Fruit fly (Drosophila melanogaster) whole organism, embryonic: ENCODE results near the gene CG32645.

Experiments
- Awh ChIP-seq: fragments of 200-800 bp; sonication (Bioruptor generic); IDR thresholded peaks from 2 replicates; pipeline ENCODE4, ENCODE4 v1.3.6; 2022; ENCODE audit warnings: missing biosample characterization, missing genetic modification characterization
- CG11247 ChIP-seq: fragments of 200-800 bp; sonication (Bioruptor generic); IDR thresholded peaks from 2 replicates; pipeline ENCODE4 v1.3.6; 2022; ENCODE audit warnings: missing biosample characterization, missing genetic modification characterization
- CG13775 ChIP-seq: fragments of 200-800 bp; sonication (Bioruptor generic); optimal IDR thresholded peaks from 3 replicates; lab custom pipeline; 2017; ENCODE audit warnings: missing biosample characterization, mild to moderate bottlenecking, missing genetic modification characterization
- CG14050 ChIP-seq: fragments of 200-800 bp; sonication (Bioruptor generic); IDR thresholded peaks from 3 replicates; pipeline ENCODE4 v1.3.6; 2022; ENCODE audit warnings: missing biosample characterization, missing genetic modification characterization
- CG15011 ChIP-seq: fragments of 200-800 bp; sonication (Bioruptor generic); optimal IDR thresholded peaks from 3 replicates; lab custom pipeline; 2018; ENCODE audit warnings: missing biosample characterization, mild to moderate bottlenecking, missing genetic modification characterization
- CG15269 ChIP-seq: fragments of 200-800 bp; sonication (Bioruptor generic); optimal IDR thresholded peaks from 2 replicates; lab custom pipeline; 2018; ENCODE audit warnings: missing biosample characterization, mild to moderate bottlenecking, missing genetic modification characterization, moderate library complexity
- CG15601 ChIP-seq: fragments of 200-800 bp; sonication (Bioruptor generic); optimal IDR thresholded peaks from 3 replicates; lab custom pipeline; 2019; ENCODE audit warnings: missing biosample characterization, mild to moderate bottlenecking, missing genetic modification characterization, moderate library complexity
- CG16815 ChIP-seq: fragments of 200-800 bp; sonication (Bioruptor generic); optimal IDR thresholded peaks from 3 replicates; lab custom pipeline; 2017; ENCODE audit warnings: missing biosample characterization, mild to moderate bottlenecking, missing genetic modification characterization
- CG17186 ChIP-seq: fragments of 200-800 bp; sonication (Bioruptor generic); optimal IDR thresholded peaks from 3 replicates; lab custom pipeline; 2017; ENCODE audit warnings: missing biosample characterization, missing genetic modification reagents, missing genetic modification characterization
- CG17328 ChIP-seq: fragments of 200-800 bp; sonication (Bioruptor generic); IDR thresholded peaks from 2 replicates; pipeline ENCODE4 v1.3.6; 2022; ENCODE audit warnings: missing biosample characterization, missing genetic modification characterization
- CG17802 ChIP-seq: fragments of 200-800 bp; sonication (Bioruptor generic); optimal IDR thresholded peaks from 2 replicates; lab custom pipeline; 2018; ENCODE audit warnings: missing biosample characterization, mild to moderate bottlenecking, missing genetic modification characterization, moderate library complexity
- CG31224 ChIP-seq: fragments of 200-800 bp; sonication (Bioruptor generic); IDR thresholded peaks from 2 replicates; pipeline ENCODE4 v1.3.6; 2022; ENCODE audit warnings: missing biosample characterization, missing genetic modification characterization
- CG34224 ChIP-seq: fragments of 200-800 bp; sonication (Bioruptor generic); IDR thresholded peaks from 3 replicates; pipeline ENCODE4 v1.3.6; 2022; ENCODE audit warnings: missing biosample characterization, missing genetic modification characterization; ENCODE audit not compliant: partially characterized antibody
- CG43689 ChIP-seq: fragments of 200-800 bp; sonication (Bioruptor generic); IDR thresholded peaks from 2 replicates; pipeline ENCODE4 v1.3.6; 2022; ENCODE audit warnings: missing biosample characterization, missing genetic modification characterization
- CG5953 ChIP-seq: fragments of 200-800 bp; sonication (Bioruptor generic); IDR thresholded peaks from 2 replicates; pipeline ENCODE4 v1.3.6; 2022; ENCODE audit warnings: missing biosample characterization, missing genetic modification characterization
- CG7786 ChIP-seq: fragments of 200-800 bp; sonication (Bioruptor generic); optimal IDR thresholded peaks from 2 replicates; lab custom pipeline; 2016; ENCODE audit warnings: missing biosample characterization, missing genetic modification characterization
- D19A ChIP-seq: fragments of 200-800 bp; optimal IDR thresholded peaks from 3 replicates; lab custom pipeline; 2019; ENCODE audit warnings: missing biosample characterization, mild to moderate bottlenecking, missing genetic modification characterization, moderate library complexity
- Dbx ChIP-seq: fragments of 200-800 bp; sonication (Bioruptor generic); IDR thresholded peaks from 3 replicates; pipeline ENCODE4 v1.3.6; 2022; ENCODE audit warnings: missing biosample characterization, missing genetic modification characterization
- ERR ChIP-seq: fragments of 200-800 bp; sonication (Bioruptor generic); optimal IDR thresholded peaks from 2 replicates; lab custom pipeline; 2016; ENCODE audit warnings: missing biosample characterization, missing genetic modification characterization
- Ets97D ChIP-seq: fragments of 200-800 bp; sonication (Bioruptor generic); optimal IDR thresholded peaks from 3 replicates; lab custom pipeline; 2016; ENCODE audit warnings: missing biosample characterization, missing genetic modification characterization
- HLH54F ChIP-seq: fragments of 200-800 bp; sonication (Bioruptor generic); optimal IDR thresholded peaks from 3 replicates; lab custom pipeline; 2016; ENCODE audit warnings: missing biosample characterization, missing genetic modification characterization
- HLHmδ ChIP-seq: fragments of 200-800 bp; sonication (Bioruptor generic); optimal IDR thresholded peaks from 2 replicates; lab custom pipeline; 2018; ENCODE audit warnings: missing biosample characterization, mild to moderate bottlenecking, missing genetic modification characterization, moderate library complexity
- Hr39 ChIP-seq: fragments of >200 bp; optimal IDR thresholded peaks from 2 replicates; lab custom pipeline; 2017
- Mad ChIP-seq: fragments of 200-800 bp; sonication (Bioruptor generic); optimal IDR thresholded peaks from 2 replicates; lab custom pipeline; 2016; ENCODE audit warnings: missing biosample characterization, missing genetic modification characterization
- Max ChIP-seq: fragments of 200-800 bp; sonication (Bioruptor generic); optimal IDR thresholded peaks from 2 replicates; lab custom pipeline; 2016; ENCODE audit warnings: missing biosample characterization, mild to moderate bottlenecking, missing genetic modification characterization
- Med ChIP-seq: fragments of 200-800 bp; sonication (Bioruptor generic); peaks from one replicate; lab custom pipeline; 2016; ENCODE audit warnings: missing biosample characterization, missing genetic modification characterization, mild to moderate bottlenecking, inconsistent platforms, moderate library complexity
- Mes4 ChIP-seq: fragments of 200-800 bp; sonication (Bioruptor generic); optimal IDR thresholded peaks from 2 replicates; lab custom pipeline; 2016; ENCODE audit warnings: missing biosample characterization, missing genetic modification characterization
- PHDP ChIP-seq: fragments of 200-800 bp; sonication (Bioruptor generic); optimal IDR thresholded peaks from 3 replicates; lab custom pipeline; 2018; ENCODE audit warnings: missing biosample characterization, mild to moderate bottlenecking, missing genetic modification characterization, moderate library complexity
- bowl ChIP-seq: fragments of 200-800 bp; sonication (Bioruptor generic); IDR thresholded peaks from 2 replicates; pipeline ENCODE4 v1.3.6; 2022; ENCODE audit warnings: missing biosample characterization, missing genetic modification characterization
- caup ChIP-seq: fragments of 200-800 bp; sonication (Bioruptor generic); optimal IDR thresholded peaks from 3 replicates; lab custom pipeline; 2017; ENCODE audit warnings: missing biosample characterization, mild to moderate bottlenecking, missing genetic modification characterization, moderate library complexity; ENCODE audit not compliant: severe bottlenecking
- chm ChIP-seq: fragments of 200-800 bp; sonication (Bioruptor generic); IDR thresholded peaks from 2 replicates; pipeline ENCODE4 v1.3.6; 2022; ENCODE audit warnings: missing biosample characterization, missing genetic modification characterization
- danr ChIP-seq: fragments of 200-800 bp; sonication (Bioruptor generic); IDR thresholded peaks from 2 replicates; pipeline ENCODE4 v1.3.6; 2022; ENCODE audit warnings: missing biosample characterization, missing genetic modification characterization
- disco-r ChIP-seq: fragments of 200-800 bp; sonication (Bioruptor generic); optimal IDR thresholded peaks from 2 replicates; lab custom pipeline; 2016; ENCODE audit warnings: missing biosample characterization, missing genetic modification characterization
- hth ChIP-seq: fragments of >200 bp; optimal IDR thresholded peaks from 2 replicates; lab custom pipeline; 2017; ENCODE audit warnings: inconsistent platforms
- ind ChIP-seq: fragments of 200-800 bp; sonication (Bioruptor generic); optimal IDR thresholded peaks from 3 replicates; lab custom pipeline; 2016; ENCODE audit warnings: missing biosample characterization, missing genetic modification characterization
- inv ChIP-seq: fragments of 200-800 bp; sonication (Bioruptor generic); IDR thresholded peaks from 2 replicates; pipeline ENCODE4 v1.3.6; 2022; ENCODE audit warnings: missing biosample characterization, missing genetic modification characterization; ENCODE audit not compliant: partially characterized antibody
- jumu ChIP-seq: fragments of 200-800 bp; sonication (Bioruptor generic); optimal IDR thresholded peaks from 3 replicates; lab custom pipeline; 2016; ENCODE audit warnings: missing biosample characterization, missing genetic modification characterization
- kah ChIP-seq: fragments of 200-800 bp; sonication (Bioruptor generic); optimal IDR thresholded peaks from 2 replicates; lab custom pipeline; 2018; ENCODE audit warnings: missing biosample characterization, mild to moderate bottlenecking, missing genetic modification characterization
- mld ChIP-seq: fragments of 200-800 bp; sonication (Bioruptor generic); IDR thresholded peaks from 3 replicates; pipeline ENCODE4 v1.3.6; 2022; ENCODE audit warnings: missing biosample characterization, missing genetic modification characterization; ENCODE audit not compliant: partially characterized antibody
- pita ChIP-seq: fragments of 200-800 bp; sonication (Bioruptor generic); optimal IDR thresholded peaks from 2 replicates; lab custom pipeline; 2017; ENCODE audit warnings: missing biosample characterization, mild to moderate bottlenecking, missing genetic modification characterization
- prd ChIP-seq, 3 experiments: fragments of >200 bp in 2 of 3; fragments of 200-800 bp in 1 of 3; sonication (Bioruptor generic) in 1 of 3; optimal IDR thresholded peaks in 2 of 3; IDR thresholded peaks in 1 of 3; 2 replicates in 2 of 3; 3 replicates in 1 of 3; pipeline versions ENCODE4 v1.3.6 to Lab custom; 2017 to 2022; ENCODE audit warnings: missing biosample characterization in 1 of 3, missing genetic modification characterization in 1 of 3
- salm ChIP-seq: fragments of 200-800 bp; sonication (Bioruptor generic); optimal IDR thresholded peaks from 2 replicates; lab custom pipeline; 2018; ENCODE audit warnings: missing biosample characterization, mild to moderate bottlenecking, missing genetic modification characterization
- sc ChIP-seq, 3 experiments: fragments of >200 bp in 2 of 3; fragments of 200-800 bp in 1 of 3; sonication (Bioruptor generic) in 1 of 3; optimal IDR thresholded peaks; 2 replicates in 2 of 3; 3 replicates in 1 of 3; lab custom pipeline; 2017; ENCODE audit warnings: mild to moderate bottlenecking in 1 of 3, missing biosample characterization in 1 of 3, missing genetic modification characterization in 1 of 3, missing genetic modification reagents in 1 of 3
- sens ChIP-seq: fragments of 200-800 bp; sonication (Bioruptor generic); peaks from one replicate; lab custom pipeline; 2016; ENCODE audit warnings: missing biosample characterization, missing genetic modification characterization
- sim ChIP-seq: fragments of 200-800 bp; sonication (Bioruptor generic); IDR thresholded peaks from 2 replicates; pipeline ENCODE4 v1.3.6; 2022; ENCODE audit warnings: missing biosample characterization, missing genetic modification characterization
- sug ChIP-seq: fragments of 200-800 bp; optimal IDR thresholded peaks from 2 replicates; lab custom pipeline; 2019; ENCODE audit warnings: missing biosample characterization, mild to moderate bottlenecking, missing genetic modification characterization, moderate library complexity
- ttk ChIP-seq: fragments of 200-800 bp; sonication (Bioruptor generic); IDR thresholded peaks from 2 replicates; pipeline ENCODE4 v2.1.2; 2022; ENCODE audit warnings: missing biosample characterization, missing genetic modification characterization

The CG32645 gene

dm6 chrX:13089375-13089774 is 49.6 kb upstream of the CG32645 start (continued):
- TF ChIP-seq pita (GFP tag; lab: Kevin White, UChicago), result no peak
- no peak for TF ChIP-seq CG15269
- TF ChIP-seq CG31224, result no peak
- TF ChIP-seq Ets97D, result peak; percentile 60
- no peak for TF ChIP-seq ttk
- no peak for TF ChIP-seq danr
- TF ChIP-seq ind (GFP tag; lab: Kevin White, UChicago), result no peak
- 0 out of 2 replicates have a peak, but pooled peaks have one; percentile 9 for TF ChIP-seq bowl
- TF ChIP-seq Max (GFP tag; lab: Kevin White, UChicago), result no peak
- no peak for TF ChIP-seq inv
- TF ChIP-seq CG5953 (GFP tag; lab: Robert Waterston, UW), result 0 out of 2 replicates have a peak, but pooled peaks have one; percentile 4
- TF ChIP-seq CG11247 (GFP tag; lab: Robert Waterston, UW), result no peak
- TF ChIP-seq chm, result peak; percentile 28; the same call in 1 of the 2 replicates
- TF ChIP-seq HLH54F, result no peak
- no peak for TF ChIP-seq mld (GFP tag; lab: Robert Waterston, UW)
- TF ChIP-seq Awh (GFP tag; lab: Robert Waterston, UW), result 0 out of 2 replicates have a peak, but pooled peaks have one; percentile 44
- no peak for TF ChIP-seq sug (tag; lab: Kevin White, UChicago)
- no peak for TF ChIP-seq Mad (GFP tag; lab: Kevin White, UChicago)
- peak; percentile 32 for TF ChIP-seq sens (GFP tag; lab: Kevin White, UChicago)
- no peak for TF ChIP-seq ERR
- TF ChIP-seq CG34224 (GFP tag; lab: Robert Waterston, UW), result no peak
- no peak for TF ChIP-seq prd (optimal IDR thresholded peaks at IDR 0.05; lab: Kevin White, UChicago)
- TF ChIP-seq prd (GFP tag; IDR thresholded peaks at IDR 0.05; lab: Robert Waterston, UW), result no peak
- TF ChIP-seq CG16815 (GFP tag; lab: Kevin White, UChicago), result no peak
- no peak for TF ChIP-seq CG17802 (tag; lab: Kevin White, UChicago)
- TF ChIP-seq CG15601 (tag; lab: Kevin White, UChicago), result no peak
- TF ChIP-seq PHDP (tag; lab: Kevin White, UChicago), result no peak
- no peak for TF ChIP-seq sim (GFP tag; lab: Robert Waterston, UW)
- no peak for TF ChIP-seq CG7786
- no peak for TF ChIP-seq sc (optimal IDR thresholded peaks at IDR 0.05; lab: Kevin White, UChicago)
- TF ChIP-seq sc (GFP tag; optimal IDR thresholded peaks at IDR 0.05; lab: Kevin White, UChicago), result no peak
- no peak for TF ChIP-seq jumu (GFP tag; lab: Kevin White, UChicago)
- TF ChIP-seq disco-r, result no peak
- TF ChIP-seq CG17186 (GFP tag; lab: Kevin White, UChicago), result no peak
- peak; percentile 96 for TF ChIP-seq CG13775 (GFP tag; lab: Kevin White, UChicago)
- TF ChIP-seq Med, result peak; percentile 41
- TF ChIP-seq hth, result no peak
- peak; percentile 19; the same call in 1 of the 2 replicates for TF ChIP-seq CG17328
- no peak for TF ChIP-seq D19A (tag; lab: Kevin White, UChicago)
- 0 out of 2 replicates have a peak, but pooled peaks have one; percentile 21 for TF ChIP-seq CG43689 (GFP tag; lab: Robert Waterston, UW)
- TF ChIP-seq salm, result no peak
- TF ChIP-seq CG14050, result no peak
- no peak for TF ChIP-seq Mes4
- TF ChIP-seq kah, result no peak
- no peak for TF ChIP-seq CG15011 (GFP tag; lab: Kevin White, UChicago)
- TF ChIP-seq Hr39 (lab: Kevin White, UChicago), result no peak
- TF ChIP-seq caup (GFP tag; lab: Kevin White, UChicago), result no peak
- no peak for TF ChIP-seq Dbx (GFP tag; lab: Robert Waterston, UW)
- peak; percentile 20 for TF ChIP-seq HLHmδ
